Fruit fly (Drosophila melanogaster) whole organism, embryonic: ENCODE data around the gene Syt12.

Experiments used
- CG10147 ChIP-seq: fragments of 200-800 bp; sonication (Bioruptor generic); optimal IDR thresholded peaks from 2 replicates; lab custom pipeline; 2019; ENCODE audit warnings: missing biosample characterization, mild to moderate bottlenecking, missing genetic modification characterization, moderate library complexity
- CG10366 ChIP-seq: fragments of 200-800 bp; sonication (Bioruptor generic); IDR thresholded peaks from 2 replicates; pipeline ENCODE4 v1.3.6; 2022; ENCODE audit warnings: missing biosample characterization, missing genetic modification characterization
- CG11696 ChIP-seq: fragments of 200-800 bp; sonication (Bioruptor generic); IDR thresholded peaks from 2 replicates; pipeline ENCODE4 v1.3.6; 2022; ENCODE audit warnings: missing biosample characterization, missing genetic modification characterization
- CG12104 ChIP-seq: fragments of 200-800 bp; sonication (Bioruptor generic); optimal IDR thresholded peaks from 3 replicates; lab custom pipeline; 2016; ENCODE audit warnings: missing biosample characterization, missing genetic modification characterization
- CG13424 ChIP-seq: fragments of 200-800 bp; sonication (Bioruptor generic); optimal IDR thresholded peaks from 2 replicates; lab custom pipeline; 2019; ENCODE audit warnings: missing biosample characterization, mild to moderate bottlenecking, missing genetic modification characterization, moderate library complexity
- CG13624 ChIP-seq: fragments of 200-800 bp; sonication (Bioruptor generic); optimal IDR thresholded peaks from 2 replicates; lab custom pipeline; 2016; ENCODE audit warnings: missing biosample characterization, missing genetic modification characterization
- CG15073 ChIP-seq: fragments of 200-800 bp; sonication (Bioruptor generic); optimal IDR thresholded peaks from 2 replicates; lab custom pipeline; 2016; ENCODE audit warnings: missing biosample characterization, missing genetic modification characterization
- CG17359 ChIP-seq: fragments of 200-800 bp; sonication (Bioruptor generic); optimal IDR thresholded peaks from 3 replicates; lab custom pipeline; 2018; ENCODE audit warnings: missing biosample characterization, mild to moderate bottlenecking, missing genetic modification characterization, moderate library complexity
- CG17385 ChIP-seq: fragments of 200-800 bp; sonication (Bioruptor generic); optimal IDR thresholded peaks from 3 replicates; lab custom pipeline; 2018; ENCODE audit warnings: missing biosample characterization, mild to moderate bottlenecking, missing genetic modification characterization
- CG17829 ChIP-seq: fragments of 200-800 bp; optimal IDR thresholded peaks from 2 replicates; lab custom pipeline; 2019; ENCODE audit warnings: missing biosample characterization, mild to moderate bottlenecking, missing genetic modification characterization, moderate library complexity
- CG2120 ChIP-seq: fragments of 200-800 bp; sonication (Bioruptor generic); optimal IDR thresholded peaks from 3 replicates; lab custom pipeline; 2016; ENCODE audit warnings: missing biosample characterization, missing genetic modification characterization
- CG2889 ChIP-seq: fragments of 200-800 bp; sonication (Bioruptor generic); IDR thresholded peaks from 3 replicates; pipeline ENCODE4 v1.3.6; 2022; ENCODE audit warnings: missing biosample characterization, missing genetic modification characterization
- CG4404 ChIP-seq: fragments of 200-800 bp; sonication (Bioruptor generic); IDR thresholded peaks from 2 replicates; pipeline ENCODE4 v1.3.6; 2022; ENCODE audit warnings: missing biosample characterization, missing genetic modification characterization
- CG5953 ChIP-seq: fragments of 200-800 bp; sonication (Bioruptor generic); IDR thresholded peaks from 2 replicates; pipeline ENCODE4 v1.3.6; 2022; ENCODE audit warnings: missing biosample characterization, missing genetic modification characterization
- CG6689 ChIP-seq: fragments of 200-800 bp; sonication (Bioruptor generic); IDR thresholded peaks from 2 replicates; pipeline ENCODE4 v1.3.6; 2022; ENCODE audit warnings: missing biosample characterization, missing genetic modification characterization
- CG7271 ChIP-seq: fragments of 200-800 bp; sonication (Bioruptor generic); optimal IDR thresholded peaks from 2 replicates; lab custom pipeline; 2018; ENCODE audit warnings: missing biosample characterization, mild to moderate bottlenecking, missing genetic modification characterization, moderate library complexity
- CG8290 ChIP-seq, 3 experiments: fragments of 200-800 bp; sonication (Bioruptor generic); optimal IDR thresholded peaks; 2 replicates each; lab custom pipeline; 2016 to 2019; ENCODE audit warnings: missing biosample characterization in 3 of 3, missing genetic modification characterization in 3 of 3, mild to moderate bottlenecking in 2 of 3, moderate library complexity in 1 of 3
- CTCF ChIP-seq: fragments of 200-800 bp; sonication (Bioruptor generic); optimal IDR thresholded peaks from 2 replicates; lab custom pipeline; 2017; ENCODE audit warnings: missing biosample characterization, mild to moderate bottlenecking, missing genetic modification characterization, moderate library complexity
- CrebB ChIP-seq: fragments of 200-800 bp; sonication (Bioruptor generic); optimal IDR thresholded peaks from 3 replicates; lab custom pipeline; 2018; ENCODE audit warnings: missing biosample characterization, mild to moderate bottlenecking, missing genetic modification characterization
- D19A ChIP-seq: fragments of 200-800 bp; optimal IDR thresholded peaks from 3 replicates; lab custom pipeline; 2019; ENCODE audit warnings: missing biosample characterization, mild to moderate bottlenecking, missing genetic modification characterization, moderate library complexity
- Deaf1 ChIP-seq: fragments of 200-800 bp; optimal IDR thresholded peaks from 3 replicates; lab custom pipeline; 2019; ENCODE audit warnings: missing biosample characterization, mild to moderate bottlenecking, missing genetic modification characterization, moderate library complexity
- Dek ChIP-seq: fragments of 200-800 bp; sonication (Bioruptor generic); optimal IDR thresholded peaks from 3 replicates; lab custom pipeline; 2019; ENCODE audit warnings: missing biosample characterization, mild to moderate bottlenecking, missing genetic modification characterization, moderate library complexity
- Fer2 ChIP-seq: fragments of 200-800 bp; sonication (Bioruptor generic); optimal IDR thresholded peaks from 2 replicates; lab custom pipeline; 2018; ENCODE audit warnings: missing biosample characterization, mild to moderate bottlenecking, missing genetic modification characterization, moderate library complexity
- Hr51 ChIP-seq, 2 experiments: fragments of 200-800 bp; sonication (Bioruptor generic); optimal IDR thresholded peaks; 2 replicates in 1 of 2; 3 replicates in 1 of 2; lab custom pipeline; 2016 to 2018; ENCODE audit warnings: missing biosample characterization in 2 of 2, missing genetic modification characterization in 2 of 2, mild to moderate bottlenecking in 1 of 2, moderate library complexity in 1 of 2
- Med ChIP-seq: fragments of 200-800 bp; sonication (Bioruptor generic); peaks from one replicate; lab custom pipeline; 2016; ENCODE audit warnings: missing biosample characterization, missing genetic modification characterization, mild to moderate bottlenecking, inconsistent platforms, moderate library complexity
- Nf-YB ChIP-seq: fragments of 200-800 bp; sonication (Bioruptor generic); optimal IDR thresholded peaks from 3 replicates; lab custom pipeline; 2019; ENCODE audit warnings: missing biosample characterization, mild to moderate bottlenecking, missing genetic modification characterization, moderate library complexity
- Oli ChIP-seq: fragments of 200-800 bp; sonication (Bioruptor generic); optimal IDR thresholded peaks from 2 replicates; lab custom pipeline; 2018; ENCODE audit warnings: missing biosample characterization, mild to moderate bottlenecking, missing genetic modification characterization, moderate library complexity
- Ssrp ChIP-seq: fragments of 200-800 bp; sonication (Bioruptor generic); optimal IDR thresholded peaks from 2 replicates; lab custom pipeline; 2018; ENCODE audit warnings: missing biosample characterization, mild to moderate bottlenecking, missing genetic modification characterization, moderate library complexity
- Stat92E ChIP-seq, 3 experiments: fragments of >200 bp in 2 of 3; fragments of 200-800 bp in 1 of 3; sonication (Bioruptor generic) in 1 of 3; optimal IDR thresholded peaks; 2 replicates each; lab custom pipeline; 2017 to 2019; ENCODE audit warnings: missing biosample characterization in 3 of 3, missing genetic modification characterization in 3 of 3, mild to moderate bottlenecking in 1 of 3, moderate library complexity in 1 of 3
- caup ChIP-seq: fragments of 200-800 bp; sonication (Bioruptor generic); optimal IDR thresholded peaks from 3 replicates; lab custom pipeline; 2017; ENCODE audit warnings: missing biosample characterization, mild to moderate bottlenecking, missing genetic modification characterization, moderate library complexity; ENCODE audit not compliant: severe bottlenecking
- eve ChIP-seq, 2 experiments: fragments of >200 bp; optimal IDR thresholded peaks; 2 replicates each; lab custom pipeline; 2017; ENCODE audit warnings: missing biosample characterization in 2 of 2, missing genetic modification characterization in 2 of 2
- gsb-n ChIP-seq: fragments of 200-800 bp; sonication (Bioruptor generic); optimal IDR thresholded peaks from 3 replicates; lab custom pipeline; 2018; ENCODE audit warnings: missing biosample characterization, mild to moderate bottlenecking, missing genetic modification characterization
- lola ChIP-seq, 3 experiments: fragments of >200 bp in 2 of 3; fragments of 200-800 bp in 1 of 3; sonication (Bioruptor generic) in 1 of 3; optimal IDR thresholded peaks; 2 replicates each; lab custom pipeline; 2017 to 2019; ENCODE audit warnings: missing biosample characterization in 3 of 3, missing genetic modification characterization in 3 of 3, mild to moderate bottlenecking in 1 of 3, moderate library complexity in 1 of 3
- lov ChIP-seq, 2 experiments: fragments of 200-800 bp in 1 of 2; fragments of >200 bp in 1 of 2; sonication (Bioruptor generic) in 1 of 2; IDR thresholded peaks in 1 of 2; optimal IDR thresholded peaks in 1 of 2; 2 replicates in 1 of 2; 3 replicates in 1 of 2; pipeline versions ENCODE4 v1.3.6 to Lab custom; 2017 to 2022; ENCODE audit warnings: missing biosample characterization in 1 of 2, missing genetic modification characterization in 1 of 2
- p53 ChIP-seq: fragments of 200-800 bp; sonication (Bioruptor generic); optimal IDR thresholded peaks from 2 replicates; lab custom pipeline; 2016; ENCODE audit warnings: missing biosample characterization, missing genetic modification characterization
- pum ChIP-seq: fragments of 200-800 bp; sonication (Bioruptor generic); optimal IDR thresholded peaks from 2 replicates; lab custom pipeline; 2016; ENCODE audit warnings: missing biosample characterization, missing genetic modification characterization
- sc ChIP-seq, 3 experiments: fragments of >200 bp in 2 of 3; fragments of 200-800 bp in 1 of 3; sonication (Bioruptor generic) in 1 of 3; optimal IDR thresholded peaks; 2 replicates in 2 of 3; 3 replicates in 1 of 3; lab custom pipeline; 2017; ENCODE audit warnings: mild to moderate bottlenecking in 1 of 3, missing biosample characterization in 1 of 3, missing genetic modification characterization in 1 of 3, missing genetic modification reagents in 1 of 3
- sima ChIP-seq: fragments of 200-800 bp; sonication (Bioruptor generic); optimal IDR thresholded peaks from 2 replicates; lab custom pipeline; 2016; ENCODE audit warnings: missing biosample characterization, missing genetic modification characterization
- slbo ChIP-seq: fragments of 200-800 bp; sonication (Bioruptor generic); IDR thresholded peaks from 2 replicates; pipeline ENCODE4 v1.3.6; 2022; ENCODE audit warnings: missing biosample characterization, missing genetic modification characterization
- sna ChIP-seq: fragments of 200-800 bp; sonication (Bioruptor generic); IDR thresholded peaks from 2 replicates; pipeline ENCODE4 v1.3.6; 2022; ENCODE audit warnings: missing biosample characterization, missing genetic modification characterization; ENCODE audit not compliant: partially characterized antibody
- so ChIP-seq: fragments of 200-800 bp; sonication (Bioruptor generic); IDR thresholded peaks from 3 replicates; pipeline ENCODE4 v1.3.6; 2022; ENCODE audit warnings: missing biosample characterization, missing genetic modification characterization
- tin ChIP-seq: fragments of 200-800 bp; sonication (Bioruptor generic); optimal IDR thresholded peaks from 3 replicates; lab custom pipeline; 2016; ENCODE audit warnings: missing biosample characterization, missing genetic modification characterization
- tio ChIP-seq: fragments of 200-800 bp; sonication (Bioruptor generic); optimal IDR thresholded peaks from 2 replicates; lab custom pipeline; 2017; ENCODE audit warnings: missing biosample characterization, missing genetic modification characterization, inconsistent platforms
- ttk ChIP-seq: fragments of 200-800 bp; sonication (Bioruptor generic); IDR thresholded peaks from 2 replicates; pipeline ENCODE4 v2.1.2; 2022; ENCODE audit warnings: missing biosample characterization, missing genetic modification characterization

The Syt12 gene

dm6 chrX:13319376-13319883 lies 39.6 kb upstream of the Syt12 start (continued):
- peak; percentile 34 for TF ChIP-seq CG17385 (GFP tag; lab: Kevin White, UChicago)
- no peak for TF ChIP-seq CG10366 (GFP tag; lab: Robert Waterston, UW)
- TF ChIP-seq pum (GFP tag; lab: Kevin White, UChicago): no peak
- peak; percentile 2 for TF ChIP-seq Oli (tag; lab: Kevin White, UChicago)
- TF ChIP-seq lov (optimal IDR thresholded peaks at IDR 0.05; lab: Kevin White, UChicago): no peak
- TF ChIP-seq lov (GFP tag; IDR thresholded peaks at IDR 0.05; lab: Robert Waterston, UW): no peak
- TF ChIP-seq CG7271 (tag; lab: Kevin White, UChicago): no peak
- TF ChIP-seq Hr51 (GFP tag; optimal IDR thresholded peaks at IDR 0.05; lab: Kevin White, UChicago): peak in 1 of 2 experiments; percentile 58
- TF ChIP-seq CG4404 (GFP tag; lab: Robert Waterston, UW): no peak
- TF ChIP-seq CG8290 (GFP tag; optimal IDR thresholded peaks at IDR 0.05; lab: Kevin White, UChicago): no peak
- no peak for TF ChIP-seq CG8290 (tag; optimal IDR thresholded peaks at IDR 0.05; lab: Kevin White, UChicago)
- peak; percentile 33 for TF ChIP-seq Fer2 (tag; lab: Kevin White, UChicago)
- TF ChIP-seq so: no peak
- no peak for TF ChIP-seq Ssrp (tag; lab: Kevin White, UChicago)
- peak; percentile 70 for TF ChIP-seq Med
- TF ChIP-seq slbo (GFP tag; lab: Robert Waterston, UW): peak; percentile 29; the same call in 1 of the 2 replicates
- TF ChIP-seq tin: no peak
- peak; percentile 40; the same call in 1 of the 2 replicates for TF ChIP-seq CG6689
- TF ChIP-seq Deaf1: peak; percentile 46
- peak; percentile 22 for TF ChIP-seq gsb-n
- no peak for TF ChIP-seq p53 (GFP tag; lab: Kevin White, UChicago)
- TF ChIP-seq CG15073 (GFP tag; lab: Kevin White, UChicago): no peak
- no peak for TF ChIP-seq CG5953 (GFP tag; lab: Robert Waterston, UW)
- TF ChIP-seq CG13624 (GFP tag; lab: Kevin White, UChicago): no peak
- TF ChIP-seq CG17359 (tag; lab: Kevin White, UChicago): peak; percentile 53
- TF ChIP-seq CrebB (tag; lab: Kevin White, UChicago): no peak
- no peak for TF ChIP-seq sc (optimal IDR thresholded peaks at IDR 0.05; lab: Kevin White, UChicago)
- TF ChIP-seq sc (GFP tag; optimal IDR thresholded peaks at IDR 0.05; lab: Kevin White, UChicago): no peak
- TF ChIP-seq CG13424 (tag; lab: Kevin White, UChicago): peak; percentile 61
- TF ChIP-seq tio (GFP tag; lab: Kevin White, UChicago): no peak
- TF ChIP-seq CTCF (GFP tag; lab: Kevin White, UChicago): no peak
- no peak for TF ChIP-seq lola (GFP tag; optimal IDR thresholded peaks at IDR 0.05; lab: Kevin White, UChicago)
- TF ChIP-seq sima (GFP tag; lab: Kevin White, UChicago): no peak
- TF ChIP-seq CG2120 (GFP tag; lab: Kevin White, UChicago): peak; percentile 10
- no peak for TF ChIP-seq CG12104 (GFP tag; lab: Kevin White, UChicago)
- peak in 1 of 2 experiments; percentile 48 for TF ChIP-seq eve (GFP tag; optimal IDR thresholded peaks at IDR 0.05; lab: Kevin White, UChicago)
- peak; percentile 3 for TF ChIP-seq caup (GFP tag; lab: Kevin White, UChicago)
- peak; percentile 20 for TF ChIP-seq CG17829 (tag; lab: Kevin White, UChicago)
- peak; percentile 57 for TF ChIP-seq CG10147 (GFP tag; lab: Kevin White, UChicago)
- no peak for TF ChIP-seq CG11696
- TF ChIP-seq CG2889: no peak
- no peak for TF ChIP-seq Stat92E (GFP tag; optimal IDR thresholded peaks at IDR 0.05; lab: Kevin White, UChicago)
- no peak for TF ChIP-seq sna (GFP tag; lab: Robert Waterston, UW)
- TF ChIP-seq Dek (tag; lab: Kevin White, UChicago): peak; percentile 62
- TF ChIP-seq Nf-YB (GFP tag; lab: Kevin White, UChicago): no peak
- peak; percentile 48 for TF ChIP-seq D19A (tag; lab: Kevin White, UChicago)
- TF ChIP-seq ttk (GFP tag; lab: Robert Waterston, UW): no peak
